Worm (Caenorhabditis elegans): ENCODE measurements around the gene F46F5.16.

The F46F5.16 gene

DNA sequence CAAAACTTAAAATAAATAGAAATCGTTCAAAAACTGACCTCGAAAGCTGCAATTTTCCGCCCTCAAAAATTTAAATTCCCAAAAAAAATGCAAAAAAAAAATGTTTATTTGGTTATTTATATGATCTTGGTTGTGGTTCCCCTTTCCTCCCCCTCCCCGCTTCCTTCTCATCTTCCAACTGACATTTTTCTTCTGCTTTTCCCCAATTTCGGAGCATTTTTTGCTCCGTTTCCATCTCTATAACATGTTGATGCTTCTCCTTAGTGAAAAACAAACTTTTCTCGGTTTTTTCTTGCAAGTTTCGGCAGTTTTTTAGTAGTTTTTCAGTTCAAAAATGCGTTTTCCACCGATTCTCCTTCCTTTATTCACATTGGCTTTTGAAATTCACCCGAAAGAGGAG, 12.0 kb upstream of the F46F5.16 start, which contains the start of gene Y39F10A.1:
TSS of gene Y39F10A.1 (plus strand) at position 301 of the 400 bp plus-strand sequence.
- no peak for TF ChIP-seq ztf-1 (GFP tag; conservative IDR thresholded peaks at IDR 0.05)
- TF ChIP-seq peb-1 (tag; optimal IDR thresholded peaks at IDR 0.05), result no peak
- no peak for TF ChIP-seq fos-1 (tag; optimal IDR thresholded peaks at IDR 0.05)
- TF ChIP-seq elt-3 (tag; optimal IDR thresholded peaks at IDR 0.05), result no peak
- TF ChIP-seq R02D3.7 (tag; optimal IDR thresholded peaks at IDR 0.05), result no peak
- TF ChIP-seq dmd-4 (tag; optimal IDR thresholded peaks at IDR 0.05), result no peak
- TF ChIP-seq nhr-21 (tag; optimal IDR thresholded peaks at IDR 0.05), result no peak
- TF ChIP-seq nhr-10 (tag; optimal IDR thresholded peaks at IDR 0.05), result no peak
- TF ChIP-seq Y55F3AM.14 (GFP tag; optimal IDR thresholded peaks at IDR 0.05), result no peak
- no peak for TF ChIP-seq mdl-1 (tag; optimal IDR thresholded peaks at IDR 0.05)
- no peak for TF ChIP-seq snpc-4 (tag; optimal IDR thresholded peaks at IDR 0.05)
- TF ChIP-seq sma-9 (GFP tag; optimal IDR thresholded peaks at IDR 0.05), result no peak
- TF ChIP-seq sma-9 (tag; optimal IDR thresholded peaks at IDR 0.05), result no peak
- TF ChIP-seq unc-39 (tag; optimal IDR thresholded peaks at IDR 0.05), result no peak

DNA sequence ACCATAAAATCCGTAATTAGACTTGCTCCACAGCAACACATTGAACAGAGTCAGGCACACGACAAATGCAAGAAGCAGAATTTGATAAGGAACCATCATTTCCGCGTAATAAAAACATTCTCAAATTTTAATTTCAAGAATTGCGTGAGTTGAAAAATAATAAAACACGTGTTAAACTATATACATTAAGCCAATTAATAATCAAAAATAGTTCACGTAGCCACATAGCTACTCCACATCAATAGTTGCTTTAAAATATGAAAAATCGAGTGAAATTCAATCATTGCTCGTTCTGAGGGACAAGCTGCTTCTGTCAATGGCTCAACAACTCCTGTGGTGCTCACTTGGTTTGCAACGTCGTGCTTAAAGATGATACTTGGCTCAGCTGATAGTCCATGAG, 4.1 kb upstream of the F46F5.16 start, which contains the start of gene Y39F10A.3:
TSS of gene Y39F10A.3 (minus strand) at position 101 of the 400 bp plus-strand sequence.
- TF ChIP-seq unc-55 (GFP tag; optimal IDR thresholded peaks at IDR 0.05) (no peak), alr-1 (tag; optimal IDR thresholded peaks at IDR 0.05) (no peak), lin-11 (tag; optimal IDR thresholded peaks at IDR 0.05) (no peak), elt-1 (tag; optimal IDR thresholded peaks at IDR 0.05) (no peak), C34F6.9 (tag; optimal IDR thresholded peaks at IDR 0.05) (no peak), ceh-82 (tag; optimal IDR thresholded peaks at IDR 0.05) (no peak), zag-1 (tag; optimal IDR thresholded peaks at IDR 0.05) (no peak), ZK546.5 (tag; optimal IDR thresholded peaks at IDR 0.05) (no peak), F13H6.1 (tag; optimal IDR thresholded peaks at IDR 0.05) (no peak), blmp-1 (tag; optimal IDR thresholded peaks at IDR 0.05; ENCODE audit: insufficient read depth) (no peak), sma-9 (GFP tag; optimal IDR thresholded peaks at IDR 0.05) (no peak), sma-9 (tag; optimal IDR thresholded peaks at IDR 0.05) (no peak), sma-3 (GFP tag; optimal IDR thresholded peaks at IDR 0.05) (no peak), aly-2 (tag; optimal IDR thresholded peaks at IDR 0.05) (no peak)

ce11 chrII:783532-783931, 3.5 kb upstream of the F46F5.16 start, which contains the start of gene Y39F10A.6:
Gene Y39F10A.6 (minus strand): TSS chrII:783632.
- TF ChIP-seq blmp-1 (tag; optimal IDR thresholded peaks at IDR 0.05; ENCODE audit: insufficient read depth) (no peak), elt-1 (tag; optimal IDR thresholded peaks at IDR 0.05) (no peak), F13H6.1 (tag; optimal IDR thresholded peaks at IDR 0.05) (no peak), C34F6.9 (tag; optimal IDR thresholded peaks at IDR 0.05) (no peak), mab-5 (tag; optimal IDR thresholded peaks at IDR 0.05) (no peak), sma-9 (GFP tag; optimal IDR thresholded peaks at IDR 0.05) (no peak), sma-9 (tag; optimal IDR thresholded peaks at IDR 0.05) (no peak), unc-39 (tag; optimal IDR thresholded peaks at IDR 0.05) (no peak), nhr-237 (tag; optimal IDR thresholded peaks at IDR 0.05) (no peak), nhr-6 (tag; optimal IDR thresholded peaks at IDR 0.05) (no peak), alr-1 (tag; optimal IDR thresholded peaks at IDR 0.05) (no peak), mdl-1 (tag; optimal IDR thresholded peaks at IDR 0.05) (no peak), lsy-2 (tag; optimal IDR thresholded peaks at IDR 0.05) (no peak), nhr-21 (tag; optimal IDR thresholded peaks at IDR 0.05) (no peak), snpc-4 (tag; optimal IDR thresholded peaks at IDR 0.05) (no peak), zag-1 (tag; optimal IDR thresholded peaks at IDR 0.05) (no peak), nhr-10 (tag; optimal IDR thresholded peaks at IDR 0.05) (no peak), ZK546.5 (tag; optimal IDR thresholded peaks at IDR 0.05) (no peak), ztf-11 (tag; optimal IDR thresholded peaks at IDR 0.05) (no peak), ztf-4 (tag; optimal IDR thresholded peaks at IDR 0.05) (no peak), crh-2 (tag; optimal IDR thresholded peaks at IDR 0.05) (no peak)

- TF ChIP-seq ZK546.5 (tag; optimal IDR thresholded peaks at IDR 0.05), result no peak
- TF ChIP-seq sem-4 (tag; optimal IDR thresholded peaks at IDR 0.05), result no peak
- TF ChIP-seq ztf-1 (GFP tag; conservative IDR thresholded peaks at IDR 0.05), result no peak
- no peak for TF ChIP-seq crh-2 (tag; optimal IDR thresholded peaks at IDR 0.05)
- TF ChIP-seq sma-9 (GFP tag; optimal IDR thresholded peaks at IDR 0.05), result no peak
- TF ChIP-seq sma-9 (tag; optimal IDR thresholded peaks at IDR 0.05), result no peak
- no peak for TF ChIP-seq gmeb-1 (tag; optimal IDR thresholded peaks at IDR 0.05)
- no peak for TF ChIP-seq nhr-23 (tag; optimal IDR thresholded peaks at IDR 0.05)
- TF ChIP-seq zag-1 (tag; optimal IDR thresholded peaks at IDR 0.05), result no peak
- TF ChIP-seq egl-27 (tag; optimal IDR thresholded peaks at IDR 0.05), result no peak
- TF ChIP-seq alr-1 (tag; optimal IDR thresholded peaks at IDR 0.05), result no peak
- no peak for TF ChIP-seq aly-2 (tag; optimal IDR thresholded peaks at IDR 0.05)
- no peak for TF ChIP-seq R02D3.7 (tag; optimal IDR thresholded peaks at IDR 0.05)
- TF ChIP-seq ceh-16 (tag; optimal IDR thresholded peaks at IDR 0.05), result no peak
- TF ChIP-seq nhr-11 (tag; optimal IDR thresholded peaks at IDR 0.05), result no peak
- TF ChIP-seq F13H6.1 (tag; optimal IDR thresholded peaks at IDR 0.05), result no peak
- no peak for TF ChIP-seq mab-5 (tag; optimal IDR thresholded peaks at IDR 0.05)
- TF ChIP-seq nhr-25 (tag; optimal IDR thresholded peaks at IDR 0.05), result no peak
- TF ChIP-seq mbf-1 (tag; optimal IDR thresholded peaks at IDR 0.05), result no peak
- TF ChIP-seq peb-1 (tag; optimal IDR thresholded peaks at IDR 0.05), result no peak
Measured at ce11 chrII:788139-788538, 1.1 kb downstream of the F46F5.16 start, which contains the start of gene F46F5.15. Gene F46F5.15 (plus strand): TSS chrII:788439.
